Worm (Caenorhabditis elegans): ENCODE results near the gene Y57G11C.48.

- TF ChIP-seq sdz-12 (GFP tag; optimal IDR thresholded peaks at IDR 0.05) (no peak), ces-1 (GFP tag; optimal IDR thresholded peaks at IDR 0.05) (no peak)
These were observed 7.1 kb downstream of the Y57G11C.48 start, which contains the start of gene Y57G11C.1144 for ce11 chrIV:14937017-14937416.

Data from whole organism, L4 larva.